Worm (Caenorhabditis elegans) whole organism, young adult: ENCODE measurements around the gene Y37E11AM.4.

ENCODE experiments used
- B0336.3 ChIP-seq: fragments of 200-800 bp; sonication (Bioruptor generic); IDR thresholded peaks from 2 replicates; pipeline ENCODE4 v1.3.6; 2022; ENCODE audit warnings: missing genetic modification characterization, missing compliant biosample characterization
- F10E7.11 ChIP-seq: sonication (generic microtip); optimal IDR thresholded peaks from 2 replicates; lab custom pipeline; 2017; ENCODE audit warnings: mild to moderate bottlenecking, missing genetic modification characterization, moderate library complexity, missing compliant biosample characterization
- F23B12.7 ChIP-seq: sonication (generic microtip); optimal IDR thresholded peaks from 2 replicates; lab custom pipeline; 2017; ENCODE audit warnings: missing genetic modification characterization, mild to moderate bottlenecking, missing compliant biosample characterization, antibody characterized with exemption, moderate library complexity; ENCODE audit not compliant: insufficient read depth
- F55B11.4 ChIP-seq: sonication (generic microtip); optimal IDR thresholded peaks from 2 replicates; lab custom pipeline; 2016; ENCODE audit warnings: missing compliant biosample characterization, missing genetic modification characterization, borderline replicate concordance; ENCODE audit not compliant: insufficient read depth
- F57C9.4 ChIP-seq: sonication (generic microtip); optimal IDR thresholded peaks from 2 replicates; lab custom pipeline; 2017; ENCODE audit warnings: mild to moderate bottlenecking, missing genetic modification characterization, missing compliant biosample characterization
- K11D2.4 ChIP-seq: fragments of 200-800 bp; sonication (Bioruptor generic); IDR thresholded peaks from 2 replicates; pipeline ENCODE4 v1.3.6; 2022; ENCODE audit warnings: missing genetic modification reagents, missing genetic modification characterization, missing compliant biosample characterization
- K12H6.12 ChIP-seq: fragments of 200-800 bp; sonication (Bioruptor generic); optimal IDR thresholded peaks from 2 replicates; lab custom pipeline; 2018; ENCODE audit warnings: mild to moderate bottlenecking, missing genetic modification characterization, missing compliant biosample characterization
- T07F8.4 ChIP-seq: sonication (generic microtip); optimal IDR thresholded peaks from 2 replicates; lab custom pipeline; 2016; ENCODE audit warnings: mild to moderate bottlenecking, missing genetic modification characterization, moderate library complexity, missing compliant biosample characterization
- Y53F4B.3 ChIP-seq: fragments of 200-800 bp; sonication (Bioruptor generic); IDR thresholded peaks from 2 replicates; pipeline ENCODE4 v1.3.6; 2022; ENCODE audit warnings: missing genetic modification reagents, missing genetic modification characterization, missing compliant biosample characterization
- Y67H2A.10 ChIP-seq: fragments of 200-800 bp; sonication (Bioruptor generic); conservative IDR thresholded peaks from 2 replicates; pipeline ENCODE4 v1.3.6; 2022; ENCODE audit warnings: missing genetic modification reagents, missing genetic modification characterization, missing compliant biosample characterization
- aptf-3 ChIP-seq: fragments of 200-800 bp; sonication (Bioruptor generic); IDR thresholded peaks from 2 replicates; pipeline ENCODE4 v1.3.6; 2022; ENCODE audit warnings: missing genetic modification characterization, missing compliant biosample characterization
- athp-1 ChIP-seq: sonication (generic microtip); optimal IDR thresholded peaks from 2 replicates; lab custom pipeline; 2017; ENCODE audit warnings: mild to moderate bottlenecking, missing genetic modification characterization, missing compliant biosample characterization
- bed-1 ChIP-seq: fragments of 200-800 bp; sonication (Bioruptor generic); IDR thresholded peaks from 2 replicates; pipeline ENCODE4 v1.3.6; 2022; ENCODE audit warnings: missing genetic modification reagents, missing genetic modification characterization, missing compliant biosample characterization
- bed-2 ChIP-seq: fragments of 200-800 bp; sonication (Bioruptor generic); IDR thresholded peaks from 2 replicates; pipeline ENCODE4 v1.3.6; 2022; ENCODE audit warnings: missing genetic modification reagents, missing genetic modification characterization, missing compliant biosample characterization
- ceh-27 ChIP-seq: fragments of 200-800 bp; sonication (Bioruptor generic); optimal IDR thresholded peaks from 2 replicates; lab custom pipeline; 2018; ENCODE audit warnings: mild to moderate bottlenecking, missing genetic modification characterization, moderate library complexity, missing compliant biosample characterization
- ceh-58 ChIP-seq: fragments of 200-800 bp; sonication (Bioruptor generic); IDR thresholded peaks from 2 replicates; pipeline ENCODE4 v1.3.6; 2022; ENCODE audit warnings: missing genetic modification characterization, missing compliant biosample characterization
- efl-1 ChIP-seq: fragments of 150-350 bp; optimal IDR thresholded peaks from 2 replicates; lab custom pipeline; 2014; ENCODE audit warnings: missing biosample characterization, missing genetic modification reagents, missing genetic modification characterization
- egrh-3 ChIP-seq: fragments of 200-800 bp; sonication (Bioruptor generic); IDR thresholded peaks from 2 replicates; pipeline ENCODE4 v1.3.6; 2022; ENCODE audit warnings: missing genetic modification reagents, missing genetic modification characterization, missing compliant biosample characterization
- ets-4 ChIP-seq: fragments of 200-800 bp; sonication (Bioruptor generic); optimal IDR thresholded peaks from 2 replicates; lab custom pipeline; 2018; ENCODE audit warnings: mild to moderate bottlenecking, missing genetic modification characterization, missing compliant biosample characterization
- fkh-3 ChIP-seq: sonication (generic microtip); optimal IDR thresholded peaks from 2 replicates; lab custom pipeline; 2016; ENCODE audit warnings: mild to moderate bottlenecking, missing genetic modification characterization, missing compliant biosample characterization
- gei-17 ChIP-seq: fragments of 200-800 bp; sonication (Bioruptor generic); optimal IDR thresholded peaks from 2 replicates; lab custom pipeline; 2018; ENCODE audit warnings: mild to moderate bottlenecking, missing genetic modification characterization, missing compliant biosample characterization
- hmg-1.2 ChIP-seq: fragments of 200-800 bp; sonication (Bioruptor generic); IDR thresholded peaks from 2 replicates; pipeline ENCODE4 v1.3.6; 2022; ENCODE audit warnings: missing genetic modification reagents, missing genetic modification characterization, missing compliant biosample characterization
- hrde-1 ChIP-seq: sonication (generic microtip); optimal IDR thresholded peaks from 2 replicates; lab custom pipeline; 2016; ENCODE audit warnings: missing genetic modification characterization, mild to moderate bottlenecking, missing compliant biosample characterization, moderate library complexity, missing genotype, missing genetic modification reagents, borderline replicate concordance
- let-607 ChIP-seq, 2 experiments: fragments of 200-800 bp in 1 of 2; sonication (Bioruptor generic) in 1 of 2; sonication (generic microtip) in 1 of 2; optimal IDR thresholded peaks; 2 replicates each; lab custom pipeline; 2016 to 2018; ENCODE audit warnings: mild to moderate bottlenecking in 2 of 2, missing compliant biosample characterization in 2 of 2, missing genetic modification characterization in 2 of 2, moderate library complexity in 2 of 2, missing genotype in 1 of 2
- lin-26 ChIP-seq: fragments of 200-800 bp; sonication (Bioruptor generic); IDR thresholded peaks from 2 replicates; pipeline ENCODE4 v1.3.6; 2022; ENCODE audit warnings: missing genetic modification reagents, missing genetic modification characterization, missing compliant biosample characterization
- lin-40 ChIP-seq: sonication (generic microtip); optimal IDR thresholded peaks from 2 replicates; lab custom pipeline; 2016; ENCODE audit warnings: missing genetic modification characterization, mild to moderate bottlenecking, missing compliant biosample characterization, missing genotype, missing genetic modification reagents
- nfya-1 ChIP-seq: sonication (generic microtip); optimal IDR thresholded peaks from 2 replicates; lab custom pipeline; 2017; ENCODE audit warnings: antibody characterized with exemption, missing compliant biosample characterization, missing genetic modification characterization, borderline replicate concordance; ENCODE audit not compliant: insufficient read depth
- nfyb-1 ChIP-seq: fragments of 200-800 bp; sonication (Bioruptor generic); IDR thresholded peaks from 2 replicates; pipeline ENCODE4 v1.3.6; 2022; ENCODE audit warnings: missing genetic modification reagents, missing genetic modification characterization, missing compliant biosample characterization
- nhr-120 ChIP-seq: fragments of 200-800 bp; sonication (Bioruptor generic); IDR thresholded peaks from 2 replicates; pipeline ENCODE4 v1.3.6; 2022; ENCODE audit warnings: missing genetic modification characterization, missing compliant biosample characterization
- pha-4 ChIP-seq: fragments of 150-350 bp; sonication (generic microtip); optimal IDR thresholded peaks from 2 replicates; lab custom pipeline; 2014; ENCODE audit warnings: missing biosample characterization, missing genetic modification reagents, missing genetic modification characterization
- rcor-1 ChIP-seq: fragments of 200-800 bp; sonication (Bioruptor generic); IDR thresholded peaks from 2 replicates; pipeline ENCODE4 v1.3.6; 2022; ENCODE audit warnings: missing genetic modification reagents, missing genetic modification characterization, missing compliant biosample characterization
- repo-1 ChIP-seq: sonication (generic microtip); optimal IDR thresholded peaks from 2 replicates; lab custom pipeline; 2017; ENCODE audit warnings: mild to moderate bottlenecking, missing genetic modification characterization, missing compliant biosample characterization
- snpc-1.1 ChIP-seq: sonication (generic microtip); optimal IDR thresholded peaks from 2 replicates; lab custom pipeline; 2017; ENCODE audit warnings: missing genetic modification characterization, mild to moderate bottlenecking, missing compliant biosample characterization, antibody characterized with exemption, moderate library complexity, missing genotype, missing genetic modification reagents; ENCODE audit not compliant: insufficient read depth
- snpc-3.4 ChIP-seq: sonication (generic microtip); optimal IDR thresholded peaks from 2 replicates; lab custom pipeline; 2017; ENCODE audit warnings: missing genetic modification characterization, mild to moderate bottlenecking, missing compliant biosample characterization, antibody characterized with exemption, moderate library complexity, missing genotype, missing genetic modification reagents
- snpc-4 ChIP-seq, 5 experiments: fragments of 150-350 bp in 1 of 5; sonication (generic microtip) in 4 of 5; optimal IDR thresholded peaks; 2 replicates each; lab custom pipeline; 2014 to 2018; ENCODE audit warnings: missing genetic modification characterization in 5 of 5, missing biosample characterization in 3 of 5, antibody characterized with exemption in 2 of 5, mild to moderate bottlenecking in 2 of 5, missing compliant biosample characterization in 2 of 5, missing genotype in 2 of 5, moderate library complexity in 2 of 5, missing genetic modification reagents in 1 of 5
- tbp1 ChIP-seq: fragments of 200-800 bp; sonication (Bioruptor generic); optimal IDR thresholded peaks from 2 replicates; lab custom pipeline; 2018; ENCODE audit warnings: mild to moderate bottlenecking, missing genetic modification characterization, missing compliant biosample characterization
- tlf-1 ChIP-seq: fragments of 200-800 bp; sonication (Bioruptor generic); optimal IDR thresholded peaks from 2 replicates; lab custom pipeline; 2018; ENCODE audit warnings: mild to moderate bottlenecking, missing genetic modification characterization, missing compliant biosample characterization
- ztf-18 ChIP-seq: sonication (generic microtip); optimal IDR thresholded peaks from 2 replicates; lab custom pipeline; 2016; ENCODE audit warnings: missing genotype, mild to moderate bottlenecking, missing genetic modification characterization, missing compliant biosample characterization
- ztf-22 ChIP-seq: fragments of 200-800 bp; sonication (Bioruptor generic); optimal IDR thresholded peaks from 2 replicates; lab custom pipeline; 2018; ENCODE audit warnings: mild to moderate bottlenecking, missing genetic modification characterization, moderate library complexity, missing compliant biosample characterization
- ztf-28 ChIP-seq: fragments of 200-800 bp; sonication (Bioruptor generic); IDR thresholded peaks from 2 replicates; pipeline ENCODE4 v1.3.6; 2022; ENCODE audit warnings: missing genetic modification reagents, missing genetic modification characterization, missing compliant biosample characterization
- ztf-6 ChIP-seq: fragments of 200-800 bp; sonication (Bioruptor generic); IDR thresholded peaks from 2 replicates; pipeline ENCODE4 v1.3.6; 2022; ENCODE audit warnings: missing genetic modification reagents, missing genetic modification characterization, missing compliant biosample characterization

The Y37E11AM.4 gene

DNA sequence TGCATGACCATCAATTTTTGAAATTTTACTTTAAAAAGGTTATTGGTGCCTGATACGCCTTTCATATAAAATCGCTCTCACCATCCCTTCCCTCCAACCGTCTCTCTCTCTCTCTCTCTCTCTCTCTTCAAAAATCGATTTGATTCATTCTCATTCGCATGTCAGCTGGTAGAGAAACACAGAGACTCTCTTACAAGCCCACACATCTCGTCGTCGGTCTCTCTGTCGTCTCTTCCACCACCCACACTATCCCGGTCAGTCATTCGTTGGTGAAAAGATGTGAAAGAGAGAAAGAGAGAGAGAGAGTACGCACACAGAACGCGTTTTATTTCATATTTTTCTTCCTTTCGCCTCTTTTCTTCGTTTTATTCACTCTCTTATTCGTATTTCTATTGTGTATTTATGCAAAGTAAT is 19.8 kb upstream of the Y37E11AM.4 start (continued):
- peak; percentile 39 for TF ChIP-seq gei-17
- no peak for TF ChIP-seq snpc-3.4 (tag; lab: Kevin White, UChicago)
- TF ChIP-seq hrde-1 = no peak
- peak; percentile 69; the same call in 1 of the 2 replicates for TF ChIP-seq B0336.3 (GFP tag; lab: Robert Waterston, UW)
- TF ChIP-seq F55B11.4 = no peak
- TF ChIP-seq nfyb-1 (GFP tag; lab: Robert Waterston, UW) = peak; percentile 25; the same call in 1 of the 2 replicates
- TF ChIP-seq lin-26 (GFP tag; lab: Robert Waterston, UW) = peak; percentile 70
- no peak for TF ChIP-seq fkh-3 (tag; lab: Kevin White, UChicago)
- TF ChIP-seq ztf-6 = no peak
- TF ChIP-seq repo-1 (tag; lab: Kevin White, UChicago) = no peak
- TF ChIP-seq bed-1 (GFP tag; lab: Robert Waterston, UW) = no peak
- TF ChIP-seq F23B12.7 (tag; lab: Kevin White, UChicago) = peak; percentile 17
- TF ChIP-seq F10E7.11 = no peak
- TF ChIP-seq ztf-18 = no peak
- peak; percentile 48 for TF ChIP-seq rcor-1 (GFP tag; lab: Robert Waterston, UW)
- TF ChIP-seq K12H6.12 = peak; percentile 72
- peak; percentile 38 for TF ChIP-seq ceh-27
- TF ChIP-seq ets-4 (GFP tag; lab: Kevin White, UChicago) = peak; percentile 78
- TF ChIP-seq nhr-120 (GFP tag; lab: Robert Waterston, UW) = no peak
- peak; percentile 9 for TF ChIP-seq pha-4 (tag; lab: Kevin White, UChicago)
- peak; percentile 3 for TF ChIP-seq ztf-22
- TF ChIP-seq aptf-3 (GFP tag; lab: Robert Waterston, UW) = no peak
- no peak for TF ChIP-seq snpc-4 (GFP tag; optimal IDR thresholded peaks at IDR 0.05; lab: Kevin White, UChicago)
- TF ChIP-seq snpc-4 (tag; optimal IDR thresholded peaks at IDR 0.05; lab: Kevin White, UChicago) = peak in 2 of 4 experiments; percentile 31 to 75
- TF ChIP-seq lin-40 (tag; lab: Kevin White, UChicago) = peak; percentile 60
- TF ChIP-seq Y53F4B.3 = no peak
- no peak for TF ChIP-seq let-607 (tag; optimal IDR thresholded peaks at IDR 0.05; lab: Kevin White, UChicago)
- TF ChIP-seq tlf-1 = no peak

ce11 chrIV:3741874-3742273 is 19.3 kb upstream of the Y37E11AM.4 start:
- TF ChIP-seq tbp1 (GFP tag; lab: Kevin White, UChicago) = no peak
- TF ChIP-seq ztf-28 (GFP tag; lab: Robert Waterston, UW) = no peak
- TF ChIP-seq ceh-58 (GFP tag; lab: Robert Waterston, UW) = no peak
- no peak for TF ChIP-seq K11D2.4 (GFP tag; lab: Robert Waterston, UW)
- no peak for TF ChIP-seq Y67H2A.10
- TF ChIP-seq T07F8.4 (tag; lab: Kevin White, UChicago) = no peak
- no peak for TF ChIP-seq athp-1 (tag; lab: Kevin White, UChicago)
- TF ChIP-seq bed-1 (GFP tag; lab: Robert Waterston, UW) = no peak
- no peak for TF ChIP-seq hmg-1.2 (GFP tag; lab: Robert Waterston, UW)
- TF ChIP-seq F57C9.4 (tag; lab: Kevin White, UChicago) = no peak
- TF ChIP-seq nhr-120 (GFP tag; lab: Robert Waterston, UW) = no peak
- TF ChIP-seq nfya-1 (tag; lab: Kevin White, UChicago) = no peak
- TF ChIP-seq K12H6.12 = no peak
- no peak for TF ChIP-seq egrh-3 (GFP tag; lab: Robert Waterston, UW)
- TF ChIP-seq gei-17 = no peak
- TF ChIP-seq snpc-1.1 (tag; lab: Kevin White, UChicago) = no peak
- no peak for TF ChIP-seq efl-1 (GFP tag; lab: Kevin White, UChicago)
- no peak for TF ChIP-seq bed-2 (GFP tag; lab: Robert Waterston, UW)
- TF ChIP-seq, all 124 proteins: peak for 0
